Worm (Caenorhabditis elegans): Measurements from ENCODE around the gene nemt-1.

nemt-1 gene

ce11 chrIV:9316068-9316681 is 3.1 kb downstream of the nemt-1 start, which contains the start of the genes F49C12.9 and rpn-7 (continued):
- TF ChIP-seq fkh-4 (tag; optimal IDR thresholded peaks at IDR 0.05; ENCODE audit: borderline replicate concordance) (no peak), tbx-2 (tag; optimal IDR thresholded peaks at IDR 0.05) (no peak), pax-3 (tag; optimal IDR thresholded peaks at IDR 0.05) (no peak), elt-3 (tag; optimal IDR thresholded peaks at IDR 0.05) (no peak), lsy-2 (tag; optimal IDR thresholded peaks at IDR 0.05) (peak in 1 of 2 experiments; percentile 39), nhr-28 (tag; optimal IDR thresholded peaks at IDR 0.05) (no peak), sptf-1 (tag; optimal IDR thresholded peaks at IDR 0.05) (no peak), mab-9 (GFP tag; IDR thresholded peaks at IDR 0.05) (no peak), ceh-82 (tag; optimal IDR thresholded peaks at IDR 0.05) (peak in 2 of 3 experiments; percentile 19 to 41), mef-2 (tag; optimal IDR thresholded peaks at IDR 0.05) (no peak), swsn-7 (tag; optimal IDR thresholded peaks at IDR 0.05) (peak; percentile 37), ztf-4 (tag; optimal IDR thresholded peaks at IDR 0.05) (no peak), lin-15B (tag; optimal IDR thresholded peaks at IDR 0.05) (no peak), pag-3 (tag; optimal IDR thresholded peaks at IDR 0.05; ENCODE audit: borderline replicate concordance, insufficient read depth) (no peak), ztf-11 (tag; optimal IDR thresholded peaks at IDR 0.05) (no peak), nhr-76 (tag; optimal IDR thresholded peaks at IDR 0.05) (no peak), snpc-4 (tag; optimal IDR thresholded peaks at IDR 0.05) (no peak), C04F5.9 (tag; optimal IDR thresholded peaks at IDR 0.05) (no peak), nhr-85 (tag) (peak; percentile 69), hpl-2 (GFP tag; optimal IDR thresholded peaks at IDR 0.05) (no peak), ces-1 (GFP tag; optimal IDR thresholded peaks at IDR 0.05) (no peak), F16B12.6 (tag; optimal IDR thresholded peaks at IDR 0.05) (no peak), fos-1 (tag; optimal IDR thresholded peaks at IDR 0.05) (no peak), tlp-1 (tag; optimal IDR thresholded peaks at IDR 0.05) (no peak), isw-1 (GFP tag; IDR thresholded peaks at IDR 0.05) (no peak), hlh-17 (GFP tag; optimal IDR thresholded peaks at IDR 0.05; ENCODE audit: borderline replicate concordance) (no peak), Y116A8C.19 (tag; optimal IDR thresholded peaks at IDR 0.05; ENCODE audit: borderline replicate concordance) (no peak), nhr-11 (tag; optimal IDR thresholded peaks at IDR 0.05) (no peak), ets-5 (GFP tag; IDR thresholded peaks at IDR 0.05) (no peak), sox-4 (tag; optimal IDR thresholded peaks at IDR 0.05) (no peak), lin-13 (GFP tag; optimal IDR thresholded peaks at IDR 0.05) (no peak), pqm-1 (tag; optimal IDR thresholded peaks at IDR 0.05) (no peak), grh-1 (GFP tag; IDR thresholded peaks at IDR 0.05) (no peak), nhr-20 (tag; optimal IDR thresholded peaks at IDR 0.05) (peak; percentile 30), nhr-47 (tag; optimal IDR thresholded peaks at IDR 0.05) (peak; percentile 37), unc-98 (GFP tag; IDR thresholded peaks at IDR 0.05) (no peak), nhr-84 (tag; optimal IDR thresholded peaks at IDR 0.05) (no peak), nhr-71 (tag; optimal IDR thresholded peaks at IDR 0.05) (peak; percentile 56), unc-130 (tag; optimal IDR thresholded peaks at IDR 0.05) (peak; percentile 61), zip-4 (GFP tag; optimal IDR thresholded peaks at IDR 0.05) (no peak), fkh-10 (GFP tag; optimal IDR thresholded peaks at IDR 0.05) (no peak), zag-1 (tag; optimal IDR thresholded peaks at IDR 0.05) (no peak), irx-1 (tag; optimal IDR thresholded peaks at IDR 0.05) (no peak), hlh-4 (tag; optimal IDR thresholded peaks at IDR 0.05) (no peak), blmp-1 (tag; optimal IDR thresholded peaks at IDR 0.05) (peak; percentile 25), efl-1 (optimal IDR thresholded peaks at IDR 0.05) (peak; percentile 52 to 58), efl-1 (GFP tag; optimal IDR thresholded peaks at IDR 0.05 in 1 of 2) (peak; percentile 36 to 94), ceh-8 (GFP tag; optimal IDR thresholded peaks at IDR 0.05) (no peak), C34B4.2 (tag; optimal IDR thresholded peaks at IDR 0.05) (no peak), mdl-1 (tag; optimal IDR thresholded peaks at IDR 0.05) (peak in 1 of 2 experiments; percentile 20), xbp-1 (tag; optimal IDR thresholded peaks at IDR 0.05) (peak; percentile 36), dsc-1 (tag; optimal IDR thresholded peaks at IDR 0.05) (peak; percentile 7), alr-1 (tag; optimal IDR thresholded peaks at IDR 0.05; ENCODE audit: borderline replicate concordance) (no peak)
